Fruit fly (Drosophila melanogaster) whole organism, prepupa: ENCODE measurements around the gene Npc2e.
A peak's percentile ranks its signal among the peaks of the same experiment; 100 is the strongest.

Experiments
- Blimp-1 ChIP-seq: fragments of 200-800 bp; sonication (Bioruptor generic); optimal IDR thresholded peaks from 3 replicates; lab custom pipeline; 2017; ENCODE audit warnings: missing biosample characterization, missing genetic modification characterization, mild to moderate bottlenecking, moderate library complexity, missing genetic modification reagents
- CG10631 ChIP-seq: fragments of 200-800 bp; sonication (Bioruptor generic); optimal IDR thresholded peaks from 2 replicates; lab custom pipeline; 2016; ENCODE audit warnings: missing biosample characterization, missing genetic modification characterization
- CG10669 ChIP-seq: fragments of 200-800 bp; sonication (Bioruptor generic); optimal IDR thresholded peaks from 3 replicates; lab custom pipeline; 2018; ENCODE audit warnings: missing biosample characterization, mild to moderate bottlenecking, missing genetic modification characterization, moderate library complexity
- CG11762 ChIP-seq: fragments of 200-800 bp; sonication (Bioruptor generic); optimal IDR thresholded peaks from 3 replicates; lab custom pipeline; 2016; ENCODE audit warnings: missing biosample characterization, missing genetic modification characterization; ENCODE audit not compliant: insufficient read depth
- CG11902 ChIP-seq: fragments of 200-800 bp; sonication (Bioruptor generic); optimal IDR thresholded peaks from 3 replicates; lab custom pipeline; 2016; ENCODE audit warnings: missing biosample characterization, missing genetic modification characterization
- CG15336 ChIP-seq: fragments of 200-800 bp; sonication (Bioruptor generic); IDR thresholded peaks from 2 replicates; pipeline ENCODE4 v1.3.6; 2022; ENCODE audit warnings: missing biosample characterization, missing genetic modification characterization
- CG16779 ChIP-seq: fragments of 200-800 bp; sonication (Bioruptor generic); optimal IDR thresholded peaks from 3 replicates; lab custom pipeline; 2017; ENCODE audit warnings: missing biosample characterization, mild to moderate bottlenecking, missing genetic modification characterization
- CG3032 ChIP-seq: fragments of 200-800 bp; optimal IDR thresholded peaks from 2 replicates; lab custom pipeline; 2019; ENCODE audit warnings: missing biosample characterization, mild to moderate bottlenecking, missing genetic modification characterization, moderate library complexity
- CG32006 ChIP-seq: fragments of 200-800 bp; sonication (Bioruptor generic); optimal IDR thresholded peaks from 3 replicates; lab custom pipeline; 2017; ENCODE audit warnings: missing biosample characterization, mild to moderate bottlenecking, missing genetic modification characterization
- CG4318 ChIP-seq: fragments of 200-800 bp; sonication (Bioruptor generic); optimal IDR thresholded peaks from 3 replicates; lab custom pipeline; 2017; ENCODE audit warnings: missing biosample characterization, mild to moderate bottlenecking, missing genetic modification characterization
- CG6276 ChIP-seq: fragments of 200-800 bp; sonication (Bioruptor generic); optimal IDR thresholded peaks from 2 replicates; lab custom pipeline; 2017; ENCODE audit warnings: missing biosample characterization, mild to moderate bottlenecking, missing genetic modification characterization
- CG6792 ChIP-seq: fragments of 200-800 bp; sonication (Bioruptor generic); optimal IDR thresholded peaks from 3 replicates; lab custom pipeline; 2016; ENCODE audit warnings: missing biosample characterization, missing genetic modification characterization
- CG6808 ChIP-seq: fragments of 200-800 bp; sonication (Bioruptor generic); optimal IDR thresholded peaks from 3 replicates; lab custom pipeline; 2017; ENCODE audit warnings: missing biosample characterization, missing genetic modification characterization, mild to moderate bottlenecking, moderate library complexity, missing genetic modification reagents
- CG7368 ChIP-seq: fragments of 200-800 bp; sonication (Bioruptor generic); optimal IDR thresholded peaks from 3 replicates; lab custom pipeline; 2016; ENCODE audit warnings: missing biosample characterization, missing genetic modification characterization
- CG8119 ChIP-seq: fragments of 200-800 bp; sonication (Bioruptor generic); IDR thresholded peaks from 3 replicates; pipeline ENCODE4 v1.3.6; 2022; ENCODE audit warnings: missing biosample characterization, missing genetic modification characterization
- CG8319 ChIP-seq: fragments of 200-800 bp; sonication (Bioruptor generic); optimal IDR thresholded peaks from 3 replicates; lab custom pipeline; 2016; ENCODE audit warnings: missing biosample characterization, missing genetic modification characterization
- CG8632 ChIP-seq: fragments of 200-800 bp; sonication (Bioruptor generic); optimal IDR thresholded peaks from 3 replicates; lab custom pipeline; 2016; ENCODE audit warnings: missing biosample characterization, missing genetic modification characterization
- Eip75B ChIP-seq: fragments of 200-800 bp; sonication (Bioruptor generic); optimal IDR thresholded peaks from 3 replicates; lab custom pipeline; 2016; ENCODE audit warnings: missing biosample characterization, missing genetic modification characterization
- Eip78C ChIP-seq: fragments of 200-800 bp; sonication (Bioruptor generic); peaks from one replicate; lab custom pipeline; 2016; ENCODE audit warnings: missing biosample characterization, missing genetic modification characterization
- Ets96B ChIP-seq: fragments of 200-800 bp; optimal IDR thresholded peaks from 2 replicates; lab custom pipeline; 2019; ENCODE audit warnings: missing biosample characterization, mild to moderate bottlenecking, missing genetic modification characterization, moderate library complexity
- Hr38 ChIP-seq: sonication (Bioruptor generic); optimal IDR thresholded peaks from 2 replicates; lab custom pipeline; 2016; ENCODE audit warnings: missing biosample characterization, missing genetic modification characterization
- Hr4 ChIP-seq: fragments of 200-800 bp; sonication (Bioruptor generic); optimal IDR thresholded peaks from 3 replicates; lab custom pipeline; 2016; ENCODE audit warnings: missing biosample characterization, missing genetic modification characterization
- OdsH ChIP-seq: fragments of 200-800 bp; sonication (Bioruptor generic); optimal IDR thresholded peaks from 3 replicates; lab custom pipeline; 2016; ENCODE audit warnings: missing biosample characterization, missing genetic modification characterization
- Smox ChIP-seq: fragments of 200-800 bp; sonication (Bioruptor generic); optimal IDR thresholded peaks from 3 replicates; lab custom pipeline; 2016; ENCODE audit warnings: missing biosample characterization, missing genetic modification characterization
- Sox102F ChIP-seq: fragments of 200-800 bp; sonication (Bioruptor generic); optimal IDR thresholded peaks from 2 replicates; lab custom pipeline; 2016; ENCODE audit warnings: missing biosample characterization, mild to moderate bottlenecking, missing genetic modification characterization
- Sox15 ChIP-seq: fragments of 200-800 bp; sonication (Bioruptor generic); optimal IDR thresholded peaks from 3 replicates; lab custom pipeline; 2016; ENCODE audit warnings: missing biosample characterization, missing genetic modification characterization
- achi ChIP-seq: fragments of 200-800 bp; sonication (Bioruptor generic); optimal IDR thresholded peaks from 3 replicates; lab custom pipeline; 2016; ENCODE audit warnings: missing biosample characterization, missing genetic modification characterization
- acj6 ChIP-seq: fragments of 200-800 bp; sonication (Bioruptor generic); optimal IDR thresholded peaks from 3 replicates; lab custom pipeline; 2016; ENCODE audit warnings: missing biosample characterization, missing genetic modification characterization
- cyc ChIP-seq: fragments of 200-800 bp; sonication (Bioruptor generic); optimal IDR thresholded peaks from 3 replicates; lab custom pipeline; 2016; ENCODE audit warnings: missing biosample characterization, missing genetic modification characterization
- dac ChIP-seq: fragments of 200-800 bp; sonication (Bioruptor generic); optimal IDR thresholded peaks from 2 replicates; lab custom pipeline; 2017; ENCODE audit warnings: missing biosample characterization, mild to moderate bottlenecking, missing genetic modification characterization
- dsx ChIP-seq: fragments of 200-800 bp; optimal IDR thresholded peaks from 3 replicates; lab custom pipeline; 2019; ENCODE audit warnings: missing biosample characterization, mild to moderate bottlenecking, missing genetic modification characterization, moderate library complexity; ENCODE audit not compliant: poor library complexity, severe bottlenecking
- esn ChIP-seq: fragments of 200-800 bp; sonication (Bioruptor generic); optimal IDR thresholded peaks from 2 replicates; lab custom pipeline; 2016; ENCODE audit warnings: missing biosample characterization, mild to moderate bottlenecking, missing genetic modification characterization, moderate library complexity
- fd59A ChIP-seq: fragments of 200-800 bp; sonication (Bioruptor generic); optimal IDR thresholded peaks from 2 replicates; lab custom pipeline; 2017; ENCODE audit warnings: missing biosample characterization, mild to moderate bottlenecking, missing genetic modification characterization, missing genetic modification reagents
- fd85E ChIP-seq: fragments of 200-800 bp; sonication (Bioruptor generic); optimal IDR thresholded peaks from 3 replicates; lab custom pipeline; 2016; ENCODE audit warnings: missing biosample characterization, missing genetic modification characterization
- fkh ChIP-seq: fragments of 200-800 bp; sonication (Bioruptor generic); optimal IDR thresholded peaks from 3 replicates; lab custom pipeline; 2017; ENCODE audit warnings: missing biosample characterization, mild to moderate bottlenecking, missing genetic modification characterization, moderate library complexity
- ss ChIP-seq, 2 experiments: fragments of 200-800 bp; sonication (Bioruptor generic); optimal IDR thresholded peaks; 2 replicates in 1 of 2; 3 replicates in 1 of 2; lab custom pipeline; 2017 to 2018; ENCODE audit warnings: mild to moderate bottlenecking in 2 of 2, missing biosample characterization in 2 of 2, missing genetic modification characterization in 2 of 2, moderate library complexity in 1 of 2
- topi ChIP-seq: fragments of 200-800 bp; sonication (Bioruptor generic); optimal IDR thresholded peaks from 3 replicates; lab custom pipeline; 2016; ENCODE audit warnings: missing biosample characterization, missing genetic modification characterization
- vri ChIP-seq: fragments of 200-800 bp; sonication (Bioruptor generic); optimal IDR thresholded peaks from 3 replicates; lab custom pipeline; 2016; ENCODE audit warnings: missing biosample characterization, mild to moderate bottlenecking, missing genetic modification characterization

The Npc2e gene

dm6 chr3R:10042664-10043372, 10.3 kb upstream of the Npc2e start, which contains the start of the genes Mical and CG3909 (continued):
- TF ChIP-seq Ets96B, result peak; percentile 82
- peak; percentile 78 for TF ChIP-seq CG15336
- TF ChIP-seq fd85E (GFP tag; lab: Kevin White, UChicago), result no peak
- TF ChIP-seq Sox15 (GFP tag; lab: Kevin White, UChicago), result peak; percentile 60
- TF ChIP-seq acj6 (GFP tag; lab: Kevin White, UChicago), result peak; percentile 75
- TF ChIP-seq vri (GFP tag; lab: Kevin White, UChicago), result peak; percentile 69
- TF ChIP-seq Hr4 (GFP tag; lab: Kevin White, UChicago), result peak; percentile 69
- peak; percentile 68 for TF ChIP-seq Smox (GFP tag; lab: Kevin White, UChicago)
- no peak for TF ChIP-seq Hr38 (GFP tag; lab: Kevin White, UChicago)
- peak; percentile 59 for TF ChIP-seq Sox102F (GFP tag; lab: Kevin White, UChicago)
- peak; percentile 76 for TF ChIP-seq CG8632 (GFP tag; lab: Kevin White, UChicago)
- TF ChIP-seq CG10631, result peak; percentile 88
- TF ChIP-seq CG32006 (GFP tag; lab: Kevin White, UChicago), result peak; percentile 74
- TF ChIP-seq Blimp-1 (GFP tag; lab: Kevin White, UChicago), result peak; percentile 39
- peak; percentile 86 for TF ChIP-seq CG3032 (tag; lab: Kevin White, UChicago)
- peak; percentile 71 for TF ChIP-seq CG11762 (GFP tag; lab: Kevin White, UChicago)
- TF ChIP-seq CG8319 (GFP tag; lab: Kevin White, UChicago), result peak; percentile 18
- no peak for TF ChIP-seq CG6276
- peak; percentile 82 for TF ChIP-seq achi (GFP tag; lab: Kevin White, UChicago)
- TF ChIP-seq fd59A (GFP tag; lab: Kevin White, UChicago), result no peak
- peak; percentile 24 for TF ChIP-seq CG6808 (GFP tag; lab: Kevin White, UChicago)
- peak; percentile 80 for TF ChIP-seq CG7368 (GFP tag; lab: Kevin White, UChicago)
- TF ChIP-seq CG16779 (tag; lab: Kevin White, UChicago), result peak; percentile 62
- peak; percentile 77 for TF ChIP-seq dsx (GFP tag; lab: Kevin White, UChicago)
- no peak for TF ChIP-seq CG4318
- peak; percentile 38 for TF ChIP-seq CG11902 (GFP tag; lab: Kevin White, UChicago)
- TF ChIP-seq topi, result peak; percentile 60
- TF ChIP-seq ss (GFP tag; optimal IDR thresholded peaks at IDR 0.05; lab: Kevin White, UChicago), result peak; percentile 6 to 44
- TF ChIP-seq Eip78C (GFP tag; lab: Kevin White, UChicago), result peak; percentile 82
- peak; percentile 78 for TF ChIP-seq CG6792 (GFP tag; lab: Kevin White, UChicago)
- peak; percentile 83 for TF ChIP-seq OdsH
- TF ChIP-seq fkh (GFP tag; lab: Kevin White, UChicago), result peak; percentile 30
- peak; percentile 85 for TF ChIP-seq CG8119 (GFP tag; lab: Robert Waterston, UW)
- peak; percentile 46 for TF ChIP-seq CG10669 (GFP tag; lab: Kevin White, UChicago)
- no peak for TF ChIP-seq Eip75B (GFP tag; lab: Kevin White, UChicago)
- TF ChIP-seq, all 60 proteins: peak for 52

dm6 chr3R:10045343-10045742, 7.8 kb upstream of the Npc2e start, which contains the start of the genes CG11722 and mtTFB2:
Gene CG11722 (minus strand): TSS chr3R:10045542.
Gene mtTFB2 (plus strand): TSS chr3R:10045574.
- TF ChIP-seq vri (GFP tag; lab: Kevin White, UChicago) (peak; percentile 42), topi (peak; percentile 33), esn (GFP tag; lab: Kevin White, UChicago) (peak; percentile 6), fkh (GFP tag; lab: Kevin White, UChicago) (peak; percentile 52), dac (GFP tag; lab: Kevin White, UChicago) (no peak), fd59A (GFP tag; lab: Kevin White, UChicago) (no peak), dsx (GFP tag; lab: Kevin White, UChicago) (peak; percentile 1), Eip78C (GFP tag; lab: Kevin White, UChicago) (peak; percentile 48), cyc (GFP tag; lab: Kevin White, UChicago) (no peak)
- TF ChIP-seq, all 60 proteins: peak for 6
